Fruit fly (Drosophila melanogaster): ENCODE data around the gene Rpn12R.

The Rpn12R gene

dm6 chr3L:15043874-15044336, 1.5 kb upstream of the Rpn12R start, which contains the start of gene ind (continued):
- TF ChIP-seq CG33213 (GFP tag; optimal IDR thresholded peaks at IDR 0.05) (no peak), CG7372 (GFP tag; IDR thresholded peaks at IDR 0.05) (no peak), E2f1 (GFP tag; IDR thresholded peaks at IDR 0.05) (no peak), CG4820 (GFP tag; optimal IDR thresholded peaks at IDR 0.05) (no peak), Xbp1 (GFP tag; optimal IDR thresholded peaks at IDR 0.05) (no peak), CG2712 (tag; optimal IDR thresholded peaks at IDR 0.05) (no peak), CG33557 (GFP tag; optimal IDR thresholded peaks at IDR 0.05) (no peak), CG3065 (GFP tag; optimal IDR thresholded peaks at IDR 0.05) (no peak), zfh1 (GFP tag; IDR thresholded peaks at IDR 0.05) (no peak), tx (GFP tag; optimal IDR thresholded peaks at IDR 0.05) (no peak), prd (optimal IDR thresholded peaks at IDR 0.05) (no peak), prd (GFP tag; IDR thresholded peaks at IDR 0.05) (peak; percentile 37; the same call in 1 of the 3 replicates), BtbVII (GFP tag; optimal IDR thresholded peaks at IDR 0.05) (no peak), lilli (GFP tag; optimal IDR thresholded peaks at IDR 0.05) (no peak), kay (GFP tag; optimal IDR thresholded peaks at IDR 0.05) (no peak), Nf-YC (tag; optimal IDR thresholded peaks at IDR 0.05) (peak; percentile 90), Ssrp (tag; optimal IDR thresholded peaks at IDR 0.05) (no peak), CG6765 (GFP tag; optimal IDR thresholded peaks at IDR 0.05) (no peak), D (optimal IDR thresholded peaks at IDR 0.05) (peak; percentile 90), D (GFP tag; optimal IDR thresholded peaks at IDR 0.05) (peak; percentile 0), Neu2 (GFP tag; optimal IDR thresholded peaks at IDR 0.05; ENCODE audit: borderline replicate concordance) (no peak), zf30C (GFP tag; optimal IDR thresholded peaks at IDR 0.05) (no peak), CG3838 (GFP tag; optimal IDR thresholded peaks at IDR 0.05) (no peak), Elba2 (GFP tag; optimal IDR thresholded peaks at IDR 0.05) (no peak), dm (GFP tag; optimal IDR thresholded peaks at IDR 0.05) (no peak), CG12769 (tag; optimal IDR thresholded peaks at IDR 0.05) (no peak), disco-r (GFP tag; optimal IDR thresholded peaks at IDR 0.05) (no peak), nerfin-1 (tag; optimal IDR thresholded peaks at IDR 0.05) (no peak), CG7271 (tag; optimal IDR thresholded peaks at IDR 0.05) (no peak)

- TF ChIP-seq Dfd (GFP tag; optimal IDR thresholded peaks at IDR 0.05), result peak in 1 of 2 experiments; percentile 69
- TF ChIP-seq C15 (GFP tag; IDR thresholded peaks at IDR 0.05), result no peak
- TF ChIP-seq CG12236 (GFP tag; optimal IDR thresholded peaks at IDR 0.05), result no peak
Measured at dm6 chr3L:15043465-15043864, 1.1 kb upstream of the Rpn12R start.

- TF ChIP-seq insv (GFP tag; optimal IDR thresholded peaks at IDR 0.05) (peak in 1 of 2 experiments; percentile 48), CG15479 (GFP tag; optimal IDR thresholded peaks at IDR 0.05) (peak; percentile 93), CG12104 (GFP tag; optimal IDR thresholded peaks at IDR 0.05) (no peak), seq (GFP tag; IDR thresholded peaks at IDR 0.05) (no peak), zen (tag; optimal IDR thresholded peaks at IDR 0.05) (peak; percentile 83), CoRest (tag; optimal IDR thresholded peaks at IDR 0.05) (no peak), tll (GFP tag; optimal IDR thresholded peaks at IDR 0.05) (peak in 1 of 2 experiments; percentile 68), D (optimal IDR thresholded peaks at IDR 0.05) (peak; percentile 1), D (GFP tag; optimal IDR thresholded peaks at IDR 0.05) (no peak), Asciz (GFP tag; optimal IDR thresholded peaks at IDR 0.05) (no peak), CG32772 (GFP tag; IDR thresholded peaks at IDR 0.05) (no peak), cad (GFP tag; optimal IDR thresholded peaks at IDR 0.05) (peak; percentile 61)
Measured at dm6 chr3L:15040329-15040886, 2.0 kb downstream of the Rpn12R start.
